Fruit fly (Drosophila melanogaster) whole organism, adult: ENCODE measurements around the gene CG14005.

Experiments
- CG7045 ChIP-seq: fragments of 200-800 bp; sonication (Bioruptor generic); optimal IDR thresholded peaks from 2 replicates; lab custom pipeline; 2017; ENCODE audit warnings: missing biosample characterization, mild to moderate bottlenecking, missing genetic modification characterization
- bab1 ChIP-seq: fragments of 200-800 bp; sonication (Bioruptor generic); optimal IDR thresholded peaks from 3 replicates; lab custom pipeline; 2019; ENCODE audit warnings: missing biosample characterization, mild to moderate bottlenecking, missing genetic modification characterization, moderate library complexity

DNA sequence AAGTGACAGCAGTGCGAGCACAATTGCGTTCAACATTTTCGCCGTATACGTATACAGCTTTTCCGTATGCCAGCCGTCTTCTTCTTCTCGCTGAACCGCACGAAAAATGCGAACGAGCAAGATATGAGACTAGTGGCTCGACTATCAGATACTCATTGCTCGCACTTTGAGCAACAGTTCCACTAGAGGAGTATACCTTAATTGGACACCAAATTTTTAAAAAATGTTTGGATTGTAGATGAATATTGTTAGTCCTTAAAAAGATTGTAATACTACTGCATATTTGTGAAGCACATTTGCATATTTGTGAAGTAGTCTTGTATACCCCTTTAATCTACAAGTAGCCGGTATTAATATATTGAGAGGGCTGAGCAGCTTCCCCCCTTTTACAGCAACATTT is 23.6 kb downstream of the CG14005 start:
- TF ChIP-seq bab1 (GFP tag; lab: Kevin White, UChicago) (no peak), CG7045 (GFP tag; lab: Kevin White, UChicago) (no peak)
